Fruit fly (Drosophila melanogaster) whole organism, embryonic: ENCODE measurements around the gene scrib.

Experiments used
- ATbp ChIP-seq: fragments of 200-800 bp; sonication (Bioruptor generic); optimal IDR thresholded peaks from 2 replicates; lab custom pipeline; 2017; ENCODE audit warnings: missing biosample characterization, mild to moderate bottlenecking, missing genetic modification characterization, missing genetic modification reagents
- Abd-B ChIP-seq: fragments of 200-800 bp; sonication (Bioruptor generic); optimal IDR thresholded peaks from 2 replicates; lab custom pipeline; 2018; ENCODE audit warnings: missing biosample characterization, mild to moderate bottlenecking, missing genetic modification characterization, moderate library complexity
- Asciz ChIP-seq: fragments of 200-800 bp; sonication (Bioruptor generic); optimal IDR thresholded peaks from 2 replicates; lab custom pipeline; 2017; ENCODE audit warnings: missing biosample characterization, mild to moderate bottlenecking, missing genetic modification characterization, missing genetic modification reagents
- Bgb ChIP-seq: fragments of 200-800 bp; sonication (Bioruptor generic); IDR thresholded peaks from 2 replicates; pipeline ENCODE4 v1.3.6; 2022; ENCODE audit warnings: missing biosample characterization, missing genetic modification characterization; ENCODE audit not compliant: partially characterized antibody
- CG10147 ChIP-seq: fragments of 200-800 bp; sonication (Bioruptor generic); optimal IDR thresholded peaks from 2 replicates; lab custom pipeline; 2019; ENCODE audit warnings: missing biosample characterization, mild to moderate bottlenecking, missing genetic modification characterization, moderate library complexity
- CG10565 ChIP-seq: fragments of 200-800 bp; sonication (Bioruptor generic); optimal IDR thresholded peaks from 3 replicates; lab custom pipeline; 2016; ENCODE audit warnings: missing biosample characterization, mild to moderate bottlenecking, missing genetic modification characterization
- CG1233 ChIP-seq: fragments of 200-800 bp; sonication (Bioruptor generic); optimal IDR thresholded peaks from 4 replicates; lab custom pipeline; 2018; ENCODE audit warnings: missing biosample characterization, mild to moderate bottlenecking, missing genetic modification characterization
- CG14050 ChIP-seq: fragments of 200-800 bp; sonication (Bioruptor generic); IDR thresholded peaks from 3 replicates; pipeline ENCODE4 v1.3.6; 2022; ENCODE audit warnings: missing biosample characterization, missing genetic modification characterization
- CG16815 ChIP-seq: fragments of 200-800 bp; sonication (Bioruptor generic); optimal IDR thresholded peaks from 3 replicates; lab custom pipeline; 2017; ENCODE audit warnings: missing biosample characterization, mild to moderate bottlenecking, missing genetic modification characterization
- CG18262 ChIP-seq: fragments of 200-800 bp; optimal IDR thresholded peaks from 3 replicates; lab custom pipeline; 2019; ENCODE audit warnings: missing biosample characterization, mild to moderate bottlenecking, missing genetic modification characterization, moderate library complexity
- CG2202 ChIP-seq: fragments of 200-800 bp; sonication (Bioruptor generic); optimal IDR thresholded peaks from 2 replicates; lab custom pipeline; 2018; ENCODE audit warnings: missing biosample characterization, mild to moderate bottlenecking, missing genetic modification characterization
- CG2678 ChIP-seq: fragments of 200-800 bp; sonication (Bioruptor generic); optimal IDR thresholded peaks from 3 replicates; lab custom pipeline; 2019; ENCODE audit warnings: missing biosample characterization, mild to moderate bottlenecking, missing genetic modification characterization, moderate library complexity
- CG30403 ChIP-seq: fragments of 200-800 bp; sonication (Bioruptor generic); optimal IDR thresholded peaks from 3 replicates; lab custom pipeline; 2016; ENCODE audit warnings: missing biosample characterization, missing genetic modification characterization
- CG3726 ChIP-seq: fragments of 200-800 bp; sonication (Bioruptor generic); IDR thresholded peaks from 3 replicates; pipeline ENCODE4, ENCODE4 v1.3.6; 2022; ENCODE audit warnings: missing biosample characterization, missing genetic modification characterization
- CG3838 ChIP-seq: fragments of 200-800 bp; sonication (Bioruptor generic); optimal IDR thresholded peaks from 3 replicates; lab custom pipeline; 2016; ENCODE audit warnings: missing biosample characterization, missing genetic modification characterization
- CG5180 ChIP-seq: fragments of 200-800 bp; sonication (Bioruptor generic); optimal IDR thresholded peaks from 3 replicates; lab custom pipeline; 2017; ENCODE audit warnings: missing biosample characterization, missing genetic modification characterization, mild to moderate bottlenecking, moderate library complexity, missing genetic modification reagents
- CG8281 ChIP-seq: fragments of 200-800 bp; sonication (Bioruptor generic); optimal IDR thresholded peaks from 2 replicates; lab custom pipeline; 2018; ENCODE audit warnings: missing biosample characterization, mild to moderate bottlenecking, missing genetic modification characterization, moderate library complexity
- CG9437 ChIP-seq: fragments of 200-800 bp; sonication (Bioruptor generic); optimal IDR thresholded peaks from 2 replicates; lab custom pipeline; 2018; ENCODE audit warnings: missing biosample characterization, mild to moderate bottlenecking, missing genetic modification characterization
- Deaf1 ChIP-seq: fragments of 200-800 bp; optimal IDR thresholded peaks from 3 replicates; lab custom pipeline; 2019; ENCODE audit warnings: missing biosample characterization, mild to moderate bottlenecking, missing genetic modification characterization, moderate library complexity
- Dip2 ChIP-seq: fragments of 200-800 bp; sonication (Bioruptor generic); IDR thresholded peaks from 2 replicates; pipeline ENCODE4 v1.3.6; 2022; ENCODE audit warnings: missing biosample characterization, missing genetic modification characterization
- Doc2 ChIP-seq: fragments of 200-800 bp; sonication (Bioruptor generic); IDR thresholded peaks from 2 replicates; pipeline ENCODE4 v1.3.6; 2022; ENCODE audit warnings: missing biosample characterization, missing genetic modification characterization
- HmgD ChIP-seq: fragments of 200-800 bp; sonication (Bioruptor generic); optimal IDR thresholded peaks from 3 replicates; lab custom pipeline; 2016; ENCODE audit warnings: missing biosample characterization, missing genetic modification characterization
- Hr39 ChIP-seq: fragments of >200 bp; optimal IDR thresholded peaks from 2 replicates; lab custom pipeline; 2017
- Mad ChIP-seq: fragments of 200-800 bp; sonication (Bioruptor generic); optimal IDR thresholded peaks from 2 replicates; lab custom pipeline; 2016; ENCODE audit warnings: missing biosample characterization, missing genetic modification characterization
- Mrtf ChIP-seq: fragments of 200-800 bp; sonication (Bioruptor generic); IDR thresholded peaks from 3 replicates; pipeline ENCODE4 v1.3.6; 2022; ENCODE audit warnings: missing biosample characterization, missing genetic modification characterization
- NC2α ChIP-seq: fragments of 200-800 bp; sonication (Bioruptor generic); optimal IDR thresholded peaks from 2 replicates; lab custom pipeline; 2016; ENCODE audit warnings: missing biosample characterization, missing genetic modification characterization
- NC2β ChIP-seq: fragments of 200-800 bp; sonication (Bioruptor generic); optimal IDR thresholded peaks from 2 replicates; lab custom pipeline; 2016; ENCODE audit warnings: missing biosample characterization, missing genetic modification characterization
- Oaz ChIP-seq: fragments of 200-800 bp; sonication (Bioruptor generic); IDR thresholded peaks from 2 replicates; pipeline ENCODE4 v1.3.6; 2022; ENCODE audit warnings: missing biosample characterization, missing genetic modification characterization
- PHDP ChIP-seq: fragments of 200-800 bp; sonication (Bioruptor generic); optimal IDR thresholded peaks from 3 replicates; lab custom pipeline; 2018; ENCODE audit warnings: missing biosample characterization, mild to moderate bottlenecking, missing genetic modification characterization, moderate library complexity
- Ptx1 ChIP-seq: fragments of 200-800 bp; sonication (Bioruptor generic); IDR thresholded peaks from 2 replicates; pipeline ENCODE4 v1.3.6; 2022; ENCODE audit warnings: missing biosample characterization, missing genetic modification characterization
- Stat92E ChIP-seq, 3 experiments: fragments of >200 bp in 2 of 3; fragments of 200-800 bp in 1 of 3; sonication (Bioruptor generic) in 1 of 3; optimal IDR thresholded peaks; 2 replicates each; lab custom pipeline; 2017 to 2019; ENCODE audit warnings: missing biosample characterization in 3 of 3, missing genetic modification characterization in 3 of 3, mild to moderate bottlenecking in 1 of 3, moderate library complexity in 1 of 3
- Usf ChIP-seq: fragments of 200-800 bp; sonication (Bioruptor generic); optimal IDR thresholded peaks from 2 replicates; lab custom pipeline; 2017; ENCODE audit warnings: missing genotype, missing biosample characterization, missing genetic modification characterization
- bab2 ChIP-seq: fragments of 200-800 bp; sonication (Bioruptor generic); optimal IDR thresholded peaks from 2 replicates; lab custom pipeline; 2016; ENCODE audit warnings: missing biosample characterization, missing genetic modification characterization
- crc ChIP-seq: fragments of 200-800 bp; sonication (Bioruptor generic); optimal IDR thresholded peaks from 2 replicates; lab custom pipeline; 2016; ENCODE audit warnings: missing biosample characterization, missing genetic modification characterization
- cwo ChIP-seq: fragments of 200-800 bp; sonication (Bioruptor generic); optimal IDR thresholded peaks from 3 replicates; lab custom pipeline; 2017; ENCODE audit warnings: missing biosample characterization, missing genetic modification characterization, mild to moderate bottlenecking, moderate library complexity, missing genetic modification reagents
- disco-r ChIP-seq: fragments of 200-800 bp; sonication (Bioruptor generic); optimal IDR thresholded peaks from 2 replicates; lab custom pipeline; 2016; ENCODE audit warnings: missing biosample characterization, missing genetic modification characterization
- ems ChIP-seq: fragments of 200-800 bp; sonication (Bioruptor generic); optimal IDR thresholded peaks from 3 replicates; lab custom pipeline; 2016; ENCODE audit warnings: missing biosample characterization, missing genetic modification characterization
- her ChIP-seq: fragments of 200-800 bp; sonication (Bioruptor generic); optimal IDR thresholded peaks from 2 replicates; lab custom pipeline; 2016; ENCODE audit warnings: missing biosample characterization, missing genetic modification characterization
- jing ChIP-seq: fragments of 200-800 bp; sonication (Bioruptor generic); optimal IDR thresholded peaks from 2 replicates; lab custom pipeline; 2018; ENCODE audit warnings: missing biosample characterization, mild to moderate bottlenecking, missing genetic modification characterization
- lmd ChIP-seq: fragments of 200-800 bp; sonication (Bioruptor generic); IDR thresholded peaks from 2 replicates; pipeline ENCODE4 v1.3.6; 2022; ENCODE audit warnings: missing biosample characterization, missing genetic modification characterization
- maf-S ChIP-seq: fragments of 200-800 bp; sonication (Bioruptor generic); optimal IDR thresholded peaks from 2 replicates; lab custom pipeline; 2016; ENCODE audit warnings: missing biosample characterization, missing genetic modification characterization
- nmo ChIP-seq: fragments of 200-800 bp; sonication (Bioruptor generic); optimal IDR thresholded peaks from 2 replicates; lab custom pipeline; 2018; ENCODE audit warnings: missing biosample characterization, mild to moderate bottlenecking, missing genetic modification characterization, moderate library complexity
- oc ChIP-seq: fragments of 200-800 bp; sonication (Bioruptor generic); optimal IDR thresholded peaks from 2 replicates; lab custom pipeline; 2018; ENCODE audit warnings: missing biosample characterization, mild to moderate bottlenecking, missing genetic modification characterization, moderate library complexity
- org-1 ChIP-seq: fragments of 200-800 bp; sonication (Bioruptor generic); optimal IDR thresholded peaks from 2 replicates; lab custom pipeline; 2017; ENCODE audit warnings: missing biosample characterization, missing genetic modification characterization
- pan ChIP-seq, 4 experiments: fragments of >200 bp in 3 of 4; fragments of 200-800 bp in 1 of 4; sonication (Bioruptor generic) in 1 of 4; optimal IDR thresholded peaks in 3 of 4; IDR thresholded peaks in 1 of 4; 2 replicates each; pipeline versions ENCODE4 v1.3.6 to Lab custom; 2017 to 2022; ENCODE audit warnings: missing biosample characterization in 2 of 4, missing genetic modification characterization in 2 of 4, mixed read lengths in 1 of 4
- slp2 ChIP-seq: fragments of 200-800 bp; sonication (Bioruptor generic); optimal IDR thresholded peaks from 2 replicates; lab custom pipeline; 2016; ENCODE audit warnings: missing biosample characterization, missing genetic modification characterization
- stc ChIP-seq: fragments of 200-800 bp; sonication (Bioruptor generic); IDR thresholded peaks from 2 replicates; pipeline ENCODE4 v1.3.6; 2022; ENCODE audit warnings: missing biosample characterization, missing genetic modification characterization
- tna ChIP-seq: fragments of 200-800 bp; sonication (Bioruptor generic); IDR thresholded peaks from 2 replicates; pipeline ENCODE4 v1.3.6; 2022; ENCODE audit warnings: missing biosample characterization, missing genetic modification characterization; ENCODE audit not compliant: partially characterized antibody
- unc-4 ChIP-seq: fragments of 200-800 bp; sonication (Bioruptor generic); IDR thresholded peaks from 2 replicates; pipeline ENCODE4 v1.3.6; 2022; ENCODE audit warnings: missing biosample characterization, missing genetic modification characterization; ENCODE audit not compliant: partially characterized antibody
- usp ChIP-seq: fragments of >200 bp; optimal IDR thresholded peaks from 2 replicates; lab custom pipeline; 2017; ENCODE audit warnings: missing biosample characterization, missing genetic modification characterization
- vvl ChIP-seq: fragments of 200-800 bp; sonication (Bioruptor generic); IDR thresholded peaks from 2 replicates; pipeline ENCODE4 v1.3.6; 2022; ENCODE audit warnings: missing biosample characterization, missing genetic modification characterization

Gene scrib

dm6 chr3R:26539140-26539539 is 3.0 kb downstream of the scrib start (continued):
- TF ChIP-seq Mad (GFP tag; lab: Kevin White, UChicago) = no peak
- no peak for TF ChIP-seq ems (GFP tag; lab: Kevin White, UChicago)
- no peak for TF ChIP-seq Dip2
- no peak for TF ChIP-seq Hr39 (lab: Kevin White, UChicago)
- no peak for TF ChIP-seq lmd
- no peak for TF ChIP-seq pan (optimal IDR thresholded peaks at IDR 0.05; lab: Kevin White, UChicago)
- TF ChIP-seq pan (GFP tag; optimal IDR thresholded peaks at IDR 0.05 in 1 of 2, IDR thresholded peaks at IDR 0.05 in 1 of 2) = no peak
- no peak for TF ChIP-seq CG8281
- peak; percentile 41 for TF ChIP-seq CG1233 (GFP tag; lab: Kevin White, UChicago)
- peak; percentile 66 for TF ChIP-seq Asciz (GFP tag; lab: Kevin White, UChicago)
- TF ChIP-seq Ptx1 (GFP tag; lab: Robert Waterston, UW) = no peak
- TF ChIP-seq stc = peak; percentile 39; the same call in 1 of the 2 replicates
- no peak for TF ChIP-seq HmgD (GFP tag; lab: Kevin White, UChicago)
- peak; percentile 10 for TF ChIP-seq org-1
- TF ChIP-seq NC2α (GFP tag; lab: Kevin White, UChicago) = no peak
- no peak for TF ChIP-seq Bgb (GFP tag; lab: Robert Waterston, UW)
- no peak for TF ChIP-seq oc (tag; lab: Kevin White, UChicago)
- TF ChIP-seq CG14050 (GFP tag; lab: Robert Waterston, UW) = no peak
- no peak for TF ChIP-seq jing (GFP tag; lab: Kevin White, UChicago)
- TF ChIP-seq NC2β (GFP tag; lab: Kevin White, UChicago) = peak; percentile 0
- no peak for TF ChIP-seq nmo (GFP tag; lab: Kevin White, UChicago)
- no peak for TF ChIP-seq CG3838 (GFP tag; lab: Kevin White, UChicago)
- TF ChIP-seq CG2678 (tag; lab: Kevin White, UChicago) = peak; percentile 5
- TF ChIP-seq CG18262 (tag; lab: Kevin White, UChicago) = peak; percentile 17
- no peak for TF ChIP-seq Doc2 (GFP tag; lab: Robert Waterston, UW)
- no peak for TF ChIP-seq Mrtf
- no peak for TF ChIP-seq maf-S (GFP tag; lab: Kevin White, UChicago)
- TF ChIP-seq usp (GFP tag; lab: Kevin White, UChicago) = no peak
- no peak for TF ChIP-seq unc-4 (GFP tag; lab: Robert Waterston, UW)
- 0 out of 2 replicates have a peak, but pooled peaks have one; percentile 20 for TF ChIP-seq vvl
- TF ChIP-seq PHDP = no peak
- no peak for TF ChIP-seq tna (GFP tag; lab: Robert Waterston, UW)
- TF ChIP-seq CG10565 = no peak
- no peak for TF ChIP-seq CG16815 (GFP tag; lab: Kevin White, UChicago)
- no peak for TF ChIP-seq Abd-B (GFP tag; lab: Kevin White, UChicago)
- peak; percentile 17 for TF ChIP-seq CG2202 (tag; lab: Kevin White, UChicago)
- no peak for TF ChIP-seq slp2
- TF ChIP-seq Oaz (GFP tag; lab: Robert Waterston, UW) = no peak
- no peak for TF ChIP-seq Usf
- peak; percentile 45 for TF ChIP-seq CG5180 (GFP tag; lab: Kevin White, UChicago)
- TF ChIP-seq CG3726 = no peak
- no peak for TF ChIP-seq disco-r (GFP tag; lab: Kevin White, UChicago)
- no peak for TF ChIP-seq her (GFP tag; lab: Kevin White, UChicago)
- TF ChIP-seq CG9437 (GFP tag; lab: Kevin White, UChicago) = no peak
- no peak for TF ChIP-seq cwo (GFP tag; lab: Kevin White, UChicago)
- TF ChIP-seq bab2 (GFP tag; lab: Kevin White, UChicago) = no peak
- no peak for TF ChIP-seq CG10147 (GFP tag; lab: Kevin White, UChicago)
- TF ChIP-seq ATbp = peak; percentile 64
- TF ChIP-seq Stat92E (GFP tag; optimal IDR thresholded peaks at IDR 0.05; lab: Kevin White, UChicago) = no peak
- TF ChIP-seq crc (GFP tag; lab: Kevin White, UChicago) = no peak
- TF ChIP-seq Deaf1 (tag; lab: Kevin White, UChicago) = no peak
- TF ChIP-seq CG30403 (GFP tag; lab: Kevin White, UChicago) = no peak
